Worm (Caenorhabditis elegans): ENCODE data around the gene F08D12.3.
A peak's percentile ranks its signal among the peaks of the same experiment; 100 is the strongest.

Gene F08D12.3

ce11 chrII:2781355-2781754 lies 2.0 kb downstream of the F08D12.3 start, which contains the start of gene F08D12.2 (continued):
- TF ChIP-seq Y56A3A.18 (GFP tag; IDR thresholded peaks at IDR 0.05) (no peak), die-1 (tag; optimal IDR thresholded peaks at IDR 0.05) (no peak), ztf-3 (GFP tag; optimal IDR thresholded peaks at IDR 0.05) (no peak)

ce11 chrII:2783380-2783779 lies 4.0 kb downstream of the F08D12.3 start:
- TF ChIP-seq zfh-2 (GFP tag; conservative IDR thresholded peaks at IDR 0.05), result peak; percentile 73
- no peak for TF ChIP-seq madf-10 (tag; optimal IDR thresholded peaks at IDR 0.05)
- peak; percentile 63; the same call in 1 of the 2 replicates for TF ChIP-seq egrh-3 (GFP tag; IDR thresholded peaks at IDR 0.05)
- TF ChIP-seq nhr-27 (tag; optimal IDR thresholded peaks at IDR 0.05), result no peak

ce11 chrII:2785787-2786186 lies 6.4 kb downstream of the F08D12.3 start:
- TF ChIP-seq F37B4.10 (GFP tag; IDR thresholded peaks at IDR 0.05) (0 out of 2 replicates have a peak, but pooled peaks have one; percentile 64), zfh-2 (GFP tag; conservative IDR thresholded peaks at IDR 0.05) (peak; percentile 88), egrh-3 (GFP tag; IDR thresholded peaks at IDR 0.05) (peak; percentile 86; the same call in 1 of the 2 replicates), D2030.7 (GFP tag; IDR thresholded peaks at IDR 0.05) (no peak), dpl-1 (GFP tag; optimal IDR thresholded peaks at IDR 0.05) (no peak), Y79H2A.3 (GFP tag; conservative IDR thresholded peaks at IDR 0.05) (no peak), lin-40 (tag; optimal IDR thresholded peaks at IDR 0.05) (no peak), atf-7 (tag; optimal IDR thresholded peaks at IDR 0.05) (no peak)

- TF ChIP-seq lin-54 (GFP tag; optimal IDR thresholded peaks at IDR 0.05) (peak; percentile 36), tbp1 (GFP tag; optimal IDR thresholded peaks at IDR 0.05) (peak; percentile 30), K11D2.4 (GFP tag; IDR thresholded peaks at IDR 0.05) (no peak), mcd-1 (GFP tag; IDR thresholded peaks at IDR 0.05) (peak; percentile 54), cebp-1 (GFP tag; IDR thresholded peaks at IDR 0.05) (no peak), cebp-1 (tag; optimal IDR thresholded peaks at IDR 0.05) (peak; percentile 16), aptf-2 (GFP tag; conservative IDR thresholded peaks at IDR 0.05) (no peak), nfya-2 (GFP tag; IDR thresholded peaks at IDR 0.05) (no peak), let-607 (tag; optimal IDR thresholded peaks at IDR 0.05) (peak; percentile 5 to 53), ztf-18 (tag; optimal IDR thresholded peaks at IDR 0.05) (no peak), xnd-1 (tag; optimal IDR thresholded peaks at IDR 0.05) (no peak), tbx-9 (tag; optimal IDR thresholded peaks at IDR 0.05; ENCODE audit: borderline replicate concordance) (no peak), pha-4 (tag; optimal IDR thresholded peaks at IDR 0.05) (no peak), ztf-25 (GFP tag; IDR thresholded peaks at IDR 0.05) (no peak), attf-5 (GFP tag; optimal IDR thresholded peaks at IDR 0.05) (no peak), madf-10 (tag; optimal IDR thresholded peaks at IDR 0.05) (no peak), nhr-27 (tag; optimal IDR thresholded peaks at IDR 0.05) (no peak), egrh-3 (GFP tag; IDR thresholded peaks at IDR 0.05) (no peak), egl-44 (GFP tag; IDR thresholded peaks at IDR 0.05) (no peak), Y53F4B.3 (GFP tag; IDR thresholded peaks at IDR 0.05) (no peak), sea-2 (GFP tag; IDR thresholded peaks at IDR 0.05) (no peak), snpc-4 (GFP tag; optimal IDR thresholded peaks at IDR 0.05) (no peak), snpc-4 (tag; optimal IDR thresholded peaks at IDR 0.05) (no peak), lsl-1 (GFP tag; optimal IDR thresholded peaks at IDR 0.05) (peak; percentile 6), attf-3 (GFP tag; conservative IDR thresholded peaks at IDR 0.05) (no peak), B0336.3 (GFP tag; IDR thresholded peaks at IDR 0.05) (no peak), chd-7 (tag; optimal IDR thresholded peaks at IDR 0.05) (no peak), lin-26 (GFP tag; IDR thresholded peaks at IDR 0.05) (no peak), ama-1 (optimal IDR thresholded peaks at IDR 0.05) (no peak), ama-1 (GFP tag; optimal IDR thresholded peaks at IDR 0.05) (no peak), nhr-80 (tag; optimal IDR thresholded peaks at IDR 0.05) (no peak), pbrm-1 (GFP tag; IDR thresholded peaks at IDR 0.05) (no peak), Y53G8AR.9 (GFP tag; conservative IDR thresholded peaks at IDR 0.05) (no peak), lir-1 (GFP tag; conservative IDR thresholded peaks at IDR 0.05) (no peak)
These were observed 7.7 kb downstream of the F08D12.3 start, which contains the start of the genes F08D12.12 and srpa-72 for ce11 chrII:2787031-2787512. F08D12.12 (minus strand) TSS chrII:2787081. srpa-72 (plus strand) TSS chrII:2787481.

Measured in whole organism, young adult.